Worm (Caenorhabditis elegans) whole organism, young adult: ENCODE measurements around the gene F37C12.14.

Source experiments
- B0035.1 ChIP-seq: sonication (generic microtip); optimal IDR thresholded peaks from 2 replicates; lab custom pipeline; 2016; ENCODE audit warnings: missing genetic modification characterization, mild to moderate bottlenecking, missing compliant biosample characterization, missing genotype, missing genetic modification reagents
- B0261.1 ChIP-seq: sonication (generic microtip); optimal IDR thresholded peaks from 2 replicates; lab custom pipeline; 2016; ENCODE audit warnings: mild to moderate bottlenecking, missing genetic modification characterization, moderate library complexity, missing compliant biosample characterization
- C17E4.6 ChIP-seq: fragments of 200-800 bp; sonication (Bioruptor generic); IDR thresholded peaks from 2 replicates; pipeline ENCODE4 v1.3.6; 2022; ENCODE audit warnings: missing genetic modification reagents, missing genetic modification characterization, missing compliant biosample characterization
- F10E7.11 ChIP-seq: sonication (generic microtip); optimal IDR thresholded peaks from 2 replicates; lab custom pipeline; 2017; ENCODE audit warnings: mild to moderate bottlenecking, missing genetic modification characterization, moderate library complexity, missing compliant biosample characterization
- F23B12.7 ChIP-seq: sonication (generic microtip); optimal IDR thresholded peaks from 2 replicates; lab custom pipeline; 2017; ENCODE audit warnings: missing genetic modification characterization, mild to moderate bottlenecking, missing compliant biosample characterization, antibody characterized with exemption, moderate library complexity; ENCODE audit not compliant: insufficient read depth
- F37B4.10 ChIP-seq: fragments of 200-800 bp; sonication (Bioruptor generic); IDR thresholded peaks from 2 replicates; pipeline ENCODE4 v1.3.6; 2022; ENCODE audit warnings: missing genetic modification characterization, missing compliant biosample characterization
- F52B5.7 ChIP-seq: sonication (generic microtip); optimal IDR thresholded peaks from 2 replicates; lab custom pipeline; 2016; ENCODE audit warnings: mild to moderate bottlenecking, missing genetic modification characterization, missing compliant biosample characterization
- F57C9.4 ChIP-seq: sonication (generic microtip); optimal IDR thresholded peaks from 2 replicates; lab custom pipeline; 2017; ENCODE audit warnings: mild to moderate bottlenecking, missing genetic modification characterization, missing compliant biosample characterization
- T26A5.8 ChIP-seq: sonication (generic microtip); optimal IDR thresholded peaks from 2 replicates; lab custom pipeline; 2016; ENCODE audit warnings: missing genetic modification characterization, missing compliant biosample characterization
- Y67H2A.10 ChIP-seq: fragments of 200-800 bp; sonication (Bioruptor generic); conservative IDR thresholded peaks from 2 replicates; pipeline ENCODE4 v1.3.6; 2022; ENCODE audit warnings: missing genetic modification reagents, missing genetic modification characterization, missing compliant biosample characterization
- Y79H2A.3 ChIP-seq: fragments of 200-800 bp; sonication (Bioruptor generic); conservative IDR thresholded peaks from 2 replicates; pipeline ENCODE4 v1.3.6; 2022; ENCODE audit warnings: missing genetic modification reagents, missing genetic modification characterization, missing compliant biosample characterization
- atf-7 ChIP-seq: sonication (generic microtip); optimal IDR thresholded peaks from 2 replicates; lab custom pipeline; 2017; ENCODE audit warnings: mild to moderate bottlenecking, missing genetic modification characterization, missing compliant biosample characterization
- athp-1 ChIP-seq: sonication (generic microtip); optimal IDR thresholded peaks from 2 replicates; lab custom pipeline; 2017; ENCODE audit warnings: mild to moderate bottlenecking, missing genetic modification characterization, missing compliant biosample characterization
- attf-3 ChIP-seq: fragments of 200-800 bp; sonication (Bioruptor generic); conservative IDR thresholded peaks from 2 replicates; pipeline ENCODE4 v1.3.6; 2022; ENCODE audit warnings: missing genetic modification reagents, missing genetic modification characterization, missing compliant biosample characterization
- attf-5 ChIP-seq: fragments of 200-800 bp; sonication (Bioruptor generic); optimal IDR thresholded peaks from 2 replicates; lab custom pipeline; 2018; ENCODE audit warnings: mild to moderate bottlenecking, missing genetic modification characterization, missing compliant biosample characterization
- bed-1 ChIP-seq: fragments of 200-800 bp; sonication (Bioruptor generic); IDR thresholded peaks from 2 replicates; pipeline ENCODE4 v1.3.6; 2022; ENCODE audit warnings: missing genetic modification reagents, missing genetic modification characterization, missing compliant biosample characterization
- bed-2 ChIP-seq: fragments of 200-800 bp; sonication (Bioruptor generic); IDR thresholded peaks from 2 replicates; pipeline ENCODE4 v1.3.6; 2022; ENCODE audit warnings: missing genetic modification reagents, missing genetic modification characterization, missing compliant biosample characterization
- ccch-3 ChIP-seq: fragments of 200-800 bp; sonication (Bioruptor generic); optimal IDR thresholded peaks from 2 replicates; lab custom pipeline; 2018; ENCODE audit warnings: mild to moderate bottlenecking, missing genetic modification characterization, missing compliant biosample characterization
- ceh-79 ChIP-seq: sonication (generic microtip); optimal IDR thresholded peaks from 2 replicates; lab custom pipeline; 2017; ENCODE audit warnings: mild to moderate bottlenecking, missing genetic modification characterization, missing compliant biosample characterization
- egl-18 ChIP-seq: fragments of 200-800 bp; sonication (Bioruptor generic); IDR thresholded peaks from 2 replicates; pipeline ENCODE4 v1.3.6; 2022; ENCODE audit warnings: missing genetic modification reagents, missing genetic modification characterization, missing compliant biosample characterization
- ets-4 ChIP-seq: fragments of 200-800 bp; sonication (Bioruptor generic); optimal IDR thresholded peaks from 2 replicates; lab custom pipeline; 2018; ENCODE audit warnings: mild to moderate bottlenecking, missing genetic modification characterization, missing compliant biosample characterization
- fkh-3 ChIP-seq: sonication (generic microtip); optimal IDR thresholded peaks from 2 replicates; lab custom pipeline; 2016; ENCODE audit warnings: mild to moderate bottlenecking, missing genetic modification characterization, missing compliant biosample characterization
- hlh-12 ChIP-seq: sonication (generic microtip); optimal IDR thresholded peaks from 2 replicates; lab custom pipeline; 2016; ENCODE audit warnings: missing genetic modification characterization, missing compliant biosample characterization
- hlh-26 ChIP-seq: fragments of 200-800 bp; sonication (Bioruptor generic); conservative IDR thresholded peaks from 2 replicates; pipeline ENCODE4 v1.3.6; 2022; ENCODE audit warnings: missing genetic modification reagents, missing genetic modification characterization, missing compliant biosample characterization
- hmg-20 ChIP-seq: fragments of 200-800 bp; sonication (Bioruptor generic); IDR thresholded peaks from 2 replicates; pipeline ENCODE4 v1.3.6; 2022; ENCODE audit warnings: missing genetic modification reagents, missing genetic modification characterization, missing compliant biosample characterization
- hrde-1 ChIP-seq: sonication (generic microtip); optimal IDR thresholded peaks from 2 replicates; lab custom pipeline; 2016; ENCODE audit warnings: missing genetic modification characterization, mild to moderate bottlenecking, missing compliant biosample characterization, moderate library complexity, missing genotype, missing genetic modification reagents, borderline replicate concordance
- lir-1 ChIP-seq: fragments of 200-800 bp; sonication (Bioruptor generic); conservative IDR thresholded peaks from 2 replicates; pipeline ENCODE4 v1.3.6; 2022; ENCODE audit warnings: missing genetic modification reagents, missing genetic modification characterization, missing compliant biosample characterization
- lsy-27 ChIP-seq: sonication (generic microtip); optimal IDR thresholded peaks from 2 replicates; lab custom pipeline; 2017; ENCODE audit warnings: missing genetic modification characterization, mild to moderate bottlenecking, missing compliant biosample characterization, antibody characterized with exemption, missing genotype, borderline replicate concordance; ENCODE audit not compliant: insufficient read depth
- madf-10 ChIP-seq: sonication (generic microtip); optimal IDR thresholded peaks from 2 replicates; lab custom pipeline; 2016; ENCODE audit warnings: mild to moderate bottlenecking, missing genetic modification characterization, missing compliant biosample characterization
- madf-6 ChIP-seq: fragments of 200-800 bp; sonication (Bioruptor generic); IDR thresholded peaks from 2 replicates; pipeline ENCODE4 v1.3.6; 2022; ENCODE audit warnings: missing genetic modification reagents, missing genetic modification characterization, missing compliant biosample characterization
- madf-8 ChIP-seq: fragments of 200-800 bp; sonication (Bioruptor generic); conservative IDR thresholded peaks from 2 replicates; pipeline ENCODE4 v1.3.6; 2022; ENCODE audit warnings: missing genetic modification reagents, missing genetic modification characterization, missing compliant biosample characterization
- mcd-1 ChIP-seq: fragments of 200-800 bp; sonication (Bioruptor generic); IDR thresholded peaks from 2 replicates; pipeline ENCODE4 v1.3.6; 2022; ENCODE audit warnings: missing genetic modification reagents, missing genetic modification characterization, missing compliant biosample characterization
- mel-28 ChIP-seq: sonication (generic microtip); optimal IDR thresholded peaks from 2 replicates; lab custom pipeline; 2016; ENCODE audit warnings: borderline replicate concordance, mild to moderate bottlenecking, missing genetic modification characterization, missing compliant biosample characterization
- nhr-27 ChIP-seq: fragments of 200-800 bp; sonication (Bioruptor generic); optimal IDR thresholded peaks from 2 replicates; lab custom pipeline; 2018; ENCODE audit warnings: mild to moderate bottlenecking, missing genetic modification characterization, moderate library complexity, missing compliant biosample characterization
- nhr-80 ChIP-seq: sonication (generic microtip); optimal IDR thresholded peaks from 2 replicates; lab custom pipeline; 2016; ENCODE audit warnings: missing genetic modification characterization, missing compliant biosample characterization
- nhr-90 ChIP-seq: sonication (generic microtip); optimal IDR thresholded peaks from 2 replicates; lab custom pipeline; 2016; ENCODE audit warnings: missing genotype, mild to moderate bottlenecking, missing genetic modification characterization, missing compliant biosample characterization
- rcor-1 ChIP-seq: fragments of 200-800 bp; sonication (Bioruptor generic); IDR thresholded peaks from 2 replicates; pipeline ENCODE4 v1.3.6; 2022; ENCODE audit warnings: missing genetic modification reagents, missing genetic modification characterization, missing compliant biosample characterization
- sdz-38 ChIP-seq: sonication (generic microtip); optimal IDR thresholded peaks from 2 replicates; lab custom pipeline; 2016; ENCODE audit warnings: missing genotype, missing genetic modification characterization, missing compliant biosample characterization
- snpc-1.1 ChIP-seq: sonication (generic microtip); optimal IDR thresholded peaks from 2 replicates; lab custom pipeline; 2017; ENCODE audit warnings: missing genetic modification characterization, mild to moderate bottlenecking, missing compliant biosample characterization, antibody characterized with exemption, moderate library complexity, missing genotype, missing genetic modification reagents; ENCODE audit not compliant: insufficient read depth
- snpc-3.4 ChIP-seq: sonication (generic microtip); optimal IDR thresholded peaks from 2 replicates; lab custom pipeline; 2017; ENCODE audit warnings: missing genetic modification characterization, mild to moderate bottlenecking, missing compliant biosample characterization, antibody characterized with exemption, moderate library complexity, missing genotype, missing genetic modification reagents
- somi-1 ChIP-seq: fragments of 200-800 bp; sonication (Bioruptor generic); optimal IDR thresholded peaks from 2 replicates; lab custom pipeline; 2018; ENCODE audit warnings: mild to moderate bottlenecking, missing genetic modification characterization, missing compliant biosample characterization
- tbx-9 ChIP-seq: sonication (generic microtip); optimal IDR thresholded peaks from 2 replicates; lab custom pipeline; 2016; ENCODE audit warnings: borderline replicate concordance, missing genetic modification characterization, inconsistent platforms, missing compliant biosample characterization
- unc-130 ChIP-seq: sonication (generic microtip); optimal IDR thresholded peaks from 2 replicates; lab custom pipeline; 2016; ENCODE audit warnings: missing genetic modification reagents, missing genetic modification characterization, missing compliant biosample characterization
- unc-62 ChIP-seq: fragments of 150-350 bp; optimal IDR thresholded peaks from 2 replicates; lab custom pipeline; 2014; ENCODE audit warnings: missing biosample characterization, missing genetic modification reagents, missing genetic modification characterization
- zfh-2 ChIP-seq: fragments of 200-800 bp; sonication (Bioruptor generic); conservative IDR thresholded peaks from 2 replicates; pipeline ENCODE4 v1.3.6; 2022; ENCODE audit warnings: missing genetic modification reagents, missing genetic modification characterization, missing compliant biosample characterization
- zim-3 ChIP-seq: sonication (generic microtip); optimal IDR thresholded peaks from 2 replicates; lab custom pipeline; 2017; ENCODE audit warnings: mild to moderate bottlenecking, missing genetic modification characterization, moderate library complexity, missing compliant biosample characterization
- ztf-25 ChIP-seq: fragments of 200-800 bp; sonication (Bioruptor generic); IDR thresholded peaks from 2 replicates; pipeline ENCODE4 v1.3.6; 2022; ENCODE audit warnings: missing genetic modification reagents, missing genetic modification characterization, missing compliant biosample characterization
- ztf-26 ChIP-seq: sonication (generic microtip); optimal IDR thresholded peaks from 2 replicates; lab custom pipeline; 2017; ENCODE audit warnings: missing genetic modification characterization, missing compliant biosample characterization

Gene F37C12.14

DNA sequence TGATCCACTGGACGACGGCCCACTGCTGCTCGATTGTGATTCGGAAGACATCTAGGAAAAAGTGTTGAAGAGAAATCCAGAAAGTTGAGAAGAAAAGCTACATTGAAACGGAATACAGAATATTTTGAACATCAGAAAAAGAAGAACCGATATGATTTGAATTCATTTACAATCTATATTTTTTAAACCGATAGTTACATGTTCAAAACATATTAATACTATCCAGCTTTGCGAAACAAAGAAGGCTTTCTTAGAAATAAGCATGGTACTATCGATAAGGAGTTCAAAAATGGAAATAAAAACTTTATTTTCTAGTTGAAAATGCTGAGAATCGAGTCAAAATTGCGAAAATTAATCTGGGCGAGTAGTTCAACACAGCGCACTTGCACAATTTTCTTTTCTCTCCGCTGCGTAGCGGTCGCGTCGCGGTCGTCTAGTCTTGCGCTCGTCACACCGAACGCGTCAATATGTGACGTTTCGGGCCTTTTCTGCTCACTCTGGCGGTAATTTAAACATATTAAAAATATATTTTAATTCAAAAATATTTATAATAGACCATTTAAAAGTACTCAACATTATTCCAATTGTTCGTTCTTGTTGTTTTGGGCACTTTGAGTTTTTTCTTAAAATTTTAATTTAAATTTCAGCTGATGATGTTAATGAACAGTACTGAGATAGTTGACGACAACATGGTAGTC lies 23.2 kb downstream of the F37C12.14 start, which contains the start of the genes syf-2 and K04G7.1 (continued):
- TF ChIP-seq madf-6 (peak; percentile 78), attf-5 (GFP tag; lab: Kevin White, UChicago) (peak; percentile 97), hrde-1 (tag; lab: Kevin White, UChicago) (peak; percentile 4), nhr-27 (no peak), T26A5.8 (tag; lab: Kevin White, UChicago) (no peak), egl-18 (GFP tag; lab: Robert Waterston, UW) (no peak), unc-62 (GFP tag; lab: Kevin White, UChicago) (peak; percentile 20), tbx-9 (tag; lab: Kevin White, UChicago) (no peak), hlh-26 (no peak), attf-3 (peak; percentile 79), fkh-3 (tag; lab: Kevin White, UChicago) (no peak), ztf-26 (tag; lab: Kevin White, UChicago) (peak; percentile 51), zim-3 (tag; lab: Kevin White, UChicago) (no peak), ccch-3 (GFP tag; lab: Kevin White, UChicago) (no peak), madf-10 (tag; lab: Kevin White, UChicago) (peak; percentile 48), lir-1 (GFP tag; lab: Robert Waterston, UW) (peak; percentile 85), mcd-1 (peak; percentile 93), ceh-79 (no peak), F37B4.10 (GFP tag; lab: Robert Waterston, UW) (no peak), B0261.1 (tag; lab: Kevin White, UChicago) (no peak), athp-1 (peak; percentile 57), mel-28 (tag; lab: Kevin White, UChicago) (no peak), F10E7.11 (tag; lab: Kevin White, UChicago) (no peak), Y79H2A.3 (GFP tag; lab: Robert Waterston, UW) (0 out of 2 replicates have a peak, but pooled peaks have one; percentile 64), hlh-12 (tag; lab: Kevin White, UChicago) (no peak), zfh-2 (GFP tag; lab: Robert Waterston, UW) (peak; percentile 77), rcor-1 (peak; percentile 88), lsy-27 (tag; lab: Kevin White, UChicago) (no peak), hmg-20 (GFP tag; lab: Robert Waterston, UW) (no peak), nhr-90 (tag; lab: Kevin White, UChicago) (no peak), Y67H2A.10 (GFP tag; lab: Robert Waterston, UW) (no peak), nhr-80 (peak; percentile 68), atf-7 (tag; lab: Kevin White, UChicago) (peak; percentile 35), snpc-1.1 (peak; percentile 74), C17E4.6 (GFP tag; lab: Robert Waterston, UW) (peak; percentile 89), F52B5.7 (tag; lab: Kevin White, UChicago) (no peak), bed-2 (GFP tag; lab: Robert Waterston, UW) (no peak), snpc-3.4 (peak; percentile 52), unc-130 (GFP tag; lab: Kevin White, UChicago) (peak; percentile 62), ets-4 (no peak), madf-8 (peak; percentile 31; the same call in 1 of the 2 replicates), B0035.1 (no peak), sdz-38 (tag; lab: Kevin White, UChicago) (no peak), bed-1 (no peak), F23B12.7 (tag; lab: Kevin White, UChicago) (peak; percentile 80), ztf-25 (GFP tag; lab: Robert Waterston, UW) (no peak), somi-1 (GFP tag; lab: Kevin White, UChicago) (peak; percentile 12), F57C9.4 (no peak)
